Fruit fly (Drosophila melanogaster) whole organism, larva: ENCODE measurements around the gene vsg.

Experiments used
- noc ChIP-seq: fragments of 200-800 bp; sonication (Bioruptor generic); optimal IDR thresholded peaks from 3 replicates; lab custom pipeline; 2019; ENCODE audit warnings: missing biosample characterization, mild to moderate bottlenecking, missing genetic modification characterization, moderate library complexity

vsg gene

dm6 chr3L:9692892-9693551 is 21.1 kb upstream of the vsg start:
- peak; percentile 98 for TF ChIP-seq noc

- TF ChIP-seq noc, result no peak
Observed at dm6 chr3L:9693552-9694133, 20.5 kb upstream of the vsg start.

DNA sequence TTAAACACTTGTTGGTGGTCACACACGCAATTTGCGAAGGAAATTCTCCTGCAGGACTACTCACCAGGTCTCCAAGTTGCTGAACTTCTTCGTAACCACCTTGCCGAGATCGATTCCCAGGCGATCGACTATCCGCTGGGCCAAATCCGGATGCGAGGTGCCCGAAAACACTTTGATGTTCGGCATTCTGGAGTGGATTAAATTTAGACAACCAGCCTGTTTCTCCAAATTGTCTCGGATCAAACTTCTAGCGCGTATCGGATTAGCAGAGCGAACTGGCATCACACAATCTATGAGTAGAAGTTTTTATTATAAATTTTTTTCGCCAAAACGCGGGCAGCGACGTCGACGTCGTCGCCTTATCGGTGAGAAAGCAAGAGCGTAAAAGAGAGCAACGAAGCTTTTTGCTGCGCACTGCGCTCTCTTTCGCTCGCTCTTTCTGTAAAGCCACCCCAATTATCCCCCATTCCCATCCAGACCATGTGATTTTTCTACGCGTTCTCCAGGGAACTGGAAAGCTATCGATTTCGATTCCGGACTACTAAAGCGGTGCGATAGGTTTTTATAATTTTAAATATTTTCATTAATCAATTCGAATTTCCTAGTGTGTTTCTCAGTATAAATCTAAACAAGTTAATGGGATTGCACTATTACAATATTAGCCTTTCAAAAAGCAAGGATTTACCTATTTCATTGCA is 19.8 kb upstream of the vsg start:
- no peak for TF ChIP-seq noc

DNA sequence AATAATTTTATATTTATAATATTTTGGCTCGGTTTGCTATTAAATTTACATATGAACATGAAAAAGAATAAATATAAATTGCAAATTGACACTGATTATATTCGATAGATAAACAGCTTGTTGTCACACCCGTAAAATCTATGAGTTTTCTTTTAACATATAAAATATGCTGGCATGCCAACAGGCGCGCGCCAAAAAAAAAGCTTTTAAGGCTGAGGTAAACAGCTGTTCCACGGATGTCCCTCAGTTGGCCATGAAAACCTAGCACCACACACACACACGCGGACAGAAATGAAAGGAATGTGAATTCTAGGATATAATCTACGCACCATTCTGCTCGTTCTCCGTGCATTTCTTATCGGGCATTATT is 19.3 kb upstream of the vsg start:
- no peak for TF ChIP-seq noc

dm6 chr3L:9695242-9695641 is 18.9 kb upstream of the vsg start:
- TF ChIP-seq noc, result no peak

DNA sequence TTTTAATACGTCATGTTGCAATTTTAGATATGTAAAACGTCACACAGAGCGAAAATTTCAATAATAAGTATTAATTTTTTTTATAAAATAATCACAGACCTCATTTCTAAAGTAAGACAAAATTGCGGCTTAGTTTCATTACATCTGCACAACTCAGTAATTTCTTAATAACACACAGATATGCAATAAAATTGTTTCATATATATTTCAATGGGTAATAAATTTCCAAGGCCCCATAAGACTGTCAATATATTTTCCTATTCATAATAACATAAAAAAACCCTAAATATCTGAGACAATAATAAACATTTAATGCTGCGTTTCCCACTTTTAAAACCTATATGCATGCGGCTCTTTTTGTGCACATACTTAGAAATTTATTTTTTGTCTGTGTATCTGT is 18.5 kb upstream of the vsg start:
- no peak for TF ChIP-seq noc

DNA sequence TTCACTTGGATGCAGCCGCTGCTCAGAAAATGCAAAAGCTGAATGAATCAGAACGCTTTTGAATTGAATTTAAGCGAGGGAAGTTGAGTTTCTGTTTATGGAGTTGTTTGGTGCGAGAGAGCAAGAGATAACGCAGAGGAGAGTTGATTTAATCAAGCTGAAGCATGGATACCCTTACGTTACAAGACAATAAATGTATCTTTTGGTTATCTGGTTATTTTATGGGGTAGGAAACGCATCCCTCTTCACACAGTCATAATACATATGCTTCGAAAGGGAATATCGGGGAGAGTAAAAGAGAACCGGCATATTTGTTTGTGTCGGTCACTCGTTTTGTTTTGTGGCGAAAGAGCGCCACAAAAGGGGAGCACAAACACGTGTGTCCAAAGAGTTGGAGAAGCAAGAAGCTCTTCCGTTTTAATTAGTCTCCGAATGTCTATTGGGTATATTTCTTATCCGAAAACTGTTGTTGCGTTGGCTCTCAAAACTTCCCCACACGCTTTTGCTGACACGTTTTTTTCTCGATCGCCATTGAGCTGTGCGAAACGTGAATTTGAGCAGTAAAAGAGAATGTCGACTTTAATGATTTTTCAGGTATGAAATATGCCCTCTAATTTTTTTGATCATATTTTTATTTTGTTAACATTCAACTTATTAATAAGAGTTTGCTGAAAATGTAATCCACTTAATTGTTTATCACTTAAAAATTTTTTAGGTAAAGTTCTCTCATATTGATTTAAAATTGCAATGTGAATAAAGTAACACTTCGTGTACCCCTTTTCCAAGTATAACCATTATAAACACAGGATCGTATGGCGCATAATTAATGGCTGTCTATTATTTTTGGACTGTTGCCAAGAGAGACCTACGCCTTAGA is 17.2 kb upstream of the vsg start, which contains the start of gene Prps:
Gene Prps (minus strand): TSS at position 51 of the 877 bp plus-strand sequence.
- peak; percentile 72 for TF ChIP-seq noc

DNA sequence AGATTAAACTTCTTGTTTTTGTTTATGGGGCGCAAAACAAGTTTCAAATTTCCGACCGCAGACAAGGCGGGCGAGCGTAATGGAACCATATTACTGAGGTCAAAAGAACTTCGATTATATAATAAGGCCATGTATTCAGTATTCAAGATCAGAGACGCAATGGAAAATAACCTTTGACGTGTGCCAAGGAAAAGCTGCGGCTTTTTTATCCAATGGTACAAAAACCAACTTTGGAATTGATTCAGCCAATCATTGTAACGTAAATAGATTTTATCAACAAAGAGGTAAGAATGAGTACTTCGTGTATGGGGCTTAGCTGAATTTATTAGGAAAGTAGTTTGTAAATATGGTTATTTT is 16.6 kb upstream of the vsg start:
- no peak for TF ChIP-seq noc

dm6 chr3L:9698193-9698642 is 15.9 kb upstream of the vsg start, which contains the start of gene Ubc4:
Gene Ubc4, plus strand, starts transcription at chr3L:9698336.
- TF ChIP-seq noc, result no peak

- TF ChIP-seq noc, result no peak
Observed at dm6 chr3L:9703495-9703894, 10.6 kb upstream of the vsg start, which contains the start of gene CG6761. Gene CG6761, minus strand, starts transcription at chr3L:9703595.

- TF ChIP-seq noc, result no peak
Observed at dm6 chr3L:9704162-9704748, 9.9 kb upstream of the vsg start, which contains the start of gene CG16711. Gene CG16711, plus strand, starts transcription at chr3L:9704331.

- TF ChIP-seq noc, result no peak
Observed at dm6 chr3L:9705591-9705990, 8.5 kb upstream of the vsg start.

DNA sequence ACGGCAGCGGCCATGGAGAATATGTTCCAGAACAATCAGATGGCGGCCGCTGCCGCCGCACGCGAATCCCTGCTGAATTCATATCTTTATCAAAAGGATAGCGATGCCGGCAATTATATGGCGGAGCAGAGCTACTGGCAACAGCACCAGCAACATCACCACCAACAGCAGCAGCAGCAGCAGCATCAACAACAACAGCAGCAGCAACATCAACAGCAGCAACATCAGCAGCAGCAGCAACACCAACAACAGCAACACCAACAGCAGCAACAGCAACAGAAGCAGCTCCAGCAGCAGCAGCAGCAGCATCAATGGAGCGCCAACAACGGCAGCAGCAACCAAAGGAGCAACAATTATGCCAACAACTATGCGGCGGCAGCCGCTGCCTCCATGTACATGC is 5.3 kb upstream of the vsg start:
- TF ChIP-seq noc, result no peak

DNA sequence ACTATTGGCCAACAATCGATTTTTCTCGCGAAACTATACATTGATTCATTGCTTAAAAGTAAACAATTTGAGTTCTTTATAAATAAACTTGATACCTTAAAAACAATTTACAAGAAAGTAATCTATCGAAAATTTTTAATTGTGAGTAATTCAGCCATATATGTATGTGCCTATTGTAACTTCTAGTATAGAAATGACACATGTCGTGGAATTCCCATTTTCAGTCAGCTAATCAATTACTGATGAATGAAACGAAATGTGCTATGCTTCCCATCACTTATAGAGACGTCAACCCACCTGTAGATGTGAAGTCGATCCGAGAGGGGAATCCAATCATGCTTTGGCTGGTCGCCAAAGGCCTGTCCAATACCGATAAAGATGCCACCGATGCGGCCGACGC is 2.9 kb upstream of the vsg start:
- no peak for TF ChIP-seq noc

DNA sequence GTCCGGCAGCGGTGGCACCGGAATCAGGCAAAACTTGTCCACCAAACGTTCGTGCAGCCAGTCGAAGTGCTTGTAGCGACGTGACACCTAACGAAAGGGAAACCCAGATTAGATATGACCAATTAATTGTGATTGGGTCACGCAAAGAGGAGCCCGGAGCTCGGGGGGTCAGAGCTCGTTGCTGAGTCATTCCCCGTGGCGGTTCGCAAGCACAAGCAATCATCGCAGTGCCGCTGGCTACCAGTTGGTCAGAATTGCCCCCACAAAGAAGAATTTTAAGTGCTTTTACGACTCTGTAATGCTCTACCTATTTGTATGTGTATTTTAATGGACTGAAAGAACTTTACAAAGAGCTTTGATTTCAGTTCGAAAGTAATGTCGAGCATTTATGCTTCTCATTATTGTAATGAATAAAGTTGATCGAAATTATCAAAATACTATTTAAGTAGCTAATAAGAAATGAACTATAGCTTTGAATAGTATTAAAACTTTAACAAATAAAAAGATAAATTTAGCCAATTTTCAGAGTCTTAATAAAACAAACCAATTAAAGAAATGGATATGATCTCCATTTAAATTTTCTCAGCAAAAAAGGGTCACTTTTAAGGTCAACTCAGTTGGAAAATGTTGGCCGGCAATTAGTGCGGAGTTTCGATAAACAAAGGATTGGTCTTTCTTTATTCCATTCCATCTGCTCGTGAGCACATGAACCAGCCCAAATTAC is 1.9 kb upstream of the vsg start:
- TF ChIP-seq noc, result no peak

DNA sequence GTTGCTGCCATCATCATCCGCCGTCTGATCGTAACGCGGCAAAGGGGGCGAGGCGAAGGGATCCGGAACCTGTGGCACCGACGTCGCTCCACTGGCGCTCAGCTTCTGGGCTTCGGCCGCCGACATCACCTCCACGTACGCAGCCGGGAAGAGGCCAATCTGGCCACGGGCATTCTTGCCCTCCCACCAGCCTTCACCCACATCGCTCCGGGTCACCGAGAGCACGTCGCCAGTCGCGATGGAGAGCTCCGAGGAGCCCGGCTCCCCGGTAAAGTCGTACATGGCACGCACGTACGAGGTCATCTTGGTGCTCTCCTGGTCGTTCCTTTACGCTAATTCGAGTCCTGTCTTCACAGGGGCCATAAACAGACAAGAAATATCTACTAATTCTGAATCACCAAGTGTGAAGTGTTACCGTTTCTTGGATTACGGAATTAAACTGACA is 719 bp upstream of the vsg start, which contains the start of gene SH3PX1:
Gene SH3PX1 (minus strand): TSS at position 445 of the 445 bp plus-strand sequence.
- TF ChIP-seq noc, result no peak
